Worm (Caenorhabditis elegans): ENCODE measurements around the gene flap-1.

ce11 chrIII:6888999-6889824 is 39.4 kb downstream of the flap-1 start, which contains the start of the genes brd-1 and K04C2.2:
- TF ChIP-seq eyg-1 (tag; optimal IDR thresholded peaks at IDR 0.05), result no peak
- no peak for TF ChIP-seq ceh-30 (tag; optimal IDR thresholded peaks at IDR 0.05)
- no peak for TF ChIP-seq ceh-24 (tag; optimal IDR thresholded peaks at IDR 0.05)
- TF ChIP-seq Y22D7AL.16 (tag; optimal IDR thresholded peaks at IDR 0.05), result no peak
- no peak for TF ChIP-seq nhr-11 (tag; optimal IDR thresholded peaks at IDR 0.05)
- TF ChIP-seq rnt-1 (tag; optimal IDR thresholded peaks at IDR 0.05), result no peak
- TF ChIP-seq fkh-10 (GFP tag; optimal IDR thresholded peaks at IDR 0.05), result no peak
- no peak for TF ChIP-seq madf-2 (tag; optimal IDR thresholded peaks at IDR 0.05)
- TF ChIP-seq T23F11.4 (GFP tag; optimal IDR thresholded peaks at IDR 0.05), result no peak
- no peak for TF ChIP-seq ceh-34 (tag; optimal IDR thresholded peaks at IDR 0.05)
- TF ChIP-seq F13H6.1 (tag; optimal IDR thresholded peaks at IDR 0.05), result no peak
- no peak for TF ChIP-seq che-1 (tag; optimal IDR thresholded peaks at IDR 0.05)

All from whole organism, late embryonic.